Worm (Caenorhabditis elegans) whole organism, L1 larva: ENCODE measurements around the gene aexr-3.

Experiments
- aha-1 ChIP-seq: fragments of 150-350 bp; optimal IDR thresholded peaks from 2 replicates; lab custom pipeline; 2014; ENCODE audit warnings: missing biosample characterization, missing genetic modification characterization
- ceh-63 ChIP-seq: fragments of 200-800 bp; sonication (Bioruptor generic); optimal IDR thresholded peaks from 2 replicates; lab custom pipeline; 2018; ENCODE audit warnings: mild to moderate bottlenecking, missing genetic modification characterization, missing compliant biosample characterization
- efl-1 ChIP-seq, 4 experiments: fragments of 150-350 bp; optimal IDR thresholded peaks in 3 of 4; peaks in 1 of 4; 1 replicate in 1 of 4; 2 replicates in 3 of 4; lab custom pipeline; 2014; ENCODE audit warnings: missing biosample characterization in 2 of 4, missing genetic modification characterization in 2 of 4, missing genetic modification reagents in 2 of 4
- fkh-10 ChIP-seq: sonication (generic microtip); optimal IDR thresholded peaks from 2 replicates; lab custom pipeline; 2017; ENCODE audit warnings: missing biosample characterization, missing genetic modification reagents, missing genetic modification characterization
- hpl-2 ChIP-seq: fragments of 150-350 bp; optimal IDR thresholded peaks from 2 replicates; lab custom pipeline; 2014; ENCODE audit warnings: missing biosample characterization, missing genetic modification reagents, missing genetic modification characterization
- lin-35 ChIP-seq, 2 experiments: fragments of 150-350 bp; optimal IDR thresholded peaks; 2 replicates each; lab custom pipeline; 2014; ENCODE audit warnings: missing biosample characterization in 2 of 2, missing genetic modification characterization in 2 of 2, missing genetic modification reagents in 2 of 2
- mdl-1 ChIP-seq, 2 experiments: fragments of 150-350 bp; optimal IDR thresholded peaks; 2 replicates each; lab custom pipeline; 2014 to 2017; ENCODE audit warnings: missing biosample characterization in 2 of 2, missing genetic modification characterization in 2 of 2, inconsistent platforms in 1 of 2
- nhr-11 ChIP-seq: fragments of 150-350 bp; optimal IDR thresholded peaks from 2 replicates; lab custom pipeline; 2014; ENCODE audit warnings: missing biosample characterization, missing genetic modification characterization
- pqm-1 ChIP-seq: sonication (generic microtip); optimal IDR thresholded peaks from 3 replicates; lab custom pipeline; 2017; ENCODE audit warnings: missing biosample characterization, missing genetic modification characterization
- sox-4 ChIP-seq: sonication (generic microtip); optimal IDR thresholded peaks from 2 replicates; lab custom pipeline; 2016; ENCODE audit warnings: missing genetic modification characterization, missing compliant biosample characterization
- sptf-1 ChIP-seq: fragments of 150-350 bp; optimal IDR thresholded peaks from 2 replicates; lab custom pipeline; 2014; ENCODE audit warnings: missing biosample characterization, missing genetic modification characterization
- unc-86 ChIP-seq: sonication (generic microtip); optimal IDR thresholded peaks from 2 replicates; lab custom pipeline; 2016; ENCODE audit warnings: missing genetic modification characterization, missing compliant biosample characterization
- zip-4 ChIP-seq: fragments of 200-800 bp; sonication (Bioruptor generic); optimal IDR thresholded peaks from 2 replicates; lab custom pipeline; 2018; ENCODE audit warnings: mild to moderate bottlenecking, missing genetic modification characterization, moderate library complexity, missing compliant biosample characterization
- ztf-4 ChIP-seq: fragments of 150-350 bp; optimal IDR thresholded peaks from 2 replicates; lab custom pipeline; 2014; ENCODE audit warnings: missing biosample characterization, missing genetic modification characterization

- TF ChIP-seq nhr-11 (tag; lab: Kevin White, UChicago) (no peak), ceh-63 (no peak), aha-1 (tag; lab: Kevin White, UChicago) (no peak), hpl-2 (no peak), efl-1 (optimal IDR thresholded peaks at IDR 0.05; lab: Kevin White, UChicago) (no peak), efl-1 (GFP tag; optimal IDR thresholded peaks at IDR 0.05 in 1 of 2; lab: Kevin White, UChicago) (no peak), sptf-1 (tag; lab: Kevin White, UChicago) (no peak), ztf-4 (tag; lab: Kevin White, UChicago) (no peak), fkh-10 (GFP tag; lab: Kevin White, UChicago) (no peak), sox-4 (no peak), lin-35 (GFP tag; optimal IDR thresholded peaks at IDR 0.05; lab: Kevin White, UChicago) (no peak), pqm-1 (no peak), unc-86 (tag; lab: Kevin White, UChicago) (no peak), mdl-1 (tag; optimal IDR thresholded peaks at IDR 0.05; lab: Kevin White, UChicago) (no peak), zip-4 (GFP tag; lab: Kevin White, UChicago) (no peak)
Observed at ce11 chrX:8945011-8945410, 16.0 kb downstream of the aexr-3 start.
